Fruit fly (Drosophila melanogaster) whole organism, embryonic: ENCODE results near the gene CG11089.
A peak's percentile ranks its signal among the peaks of the same experiment; 100 is the strongest.

Source experiments
- ATbp ChIP-seq: fragments of 200-800 bp; sonication (Bioruptor generic); optimal IDR thresholded peaks from 2 replicates; lab custom pipeline; 2017; ENCODE audit warnings: missing biosample characterization, mild to moderate bottlenecking, missing genetic modification characterization, missing genetic modification reagents
- B-H2 ChIP-seq: fragments of 200-800 bp; sonication (Bioruptor generic); optimal IDR thresholded peaks from 2 replicates; lab custom pipeline; 2018; ENCODE audit warnings: missing biosample characterization, mild to moderate bottlenecking, missing genetic modification characterization
- Bgb ChIP-seq: fragments of 200-800 bp; sonication (Bioruptor generic); IDR thresholded peaks from 2 replicates; pipeline ENCODE4 v1.3.6; 2022; ENCODE audit warnings: missing biosample characterization, missing genetic modification characterization; ENCODE audit not compliant: partially characterized antibody
- CG12104 ChIP-seq: fragments of 200-800 bp; sonication (Bioruptor generic); optimal IDR thresholded peaks from 3 replicates; lab custom pipeline; 2016; ENCODE audit warnings: missing biosample characterization, missing genetic modification characterization
- CG12391 ChIP-seq: fragments of 200-800 bp; sonication (Bioruptor generic); optimal IDR thresholded peaks from 3 replicates; lab custom pipeline; 2018; ENCODE audit warnings: missing biosample characterization, mild to moderate bottlenecking, missing genetic modification characterization, moderate library complexity
- CG12659 ChIP-seq: fragments of 200-800 bp; sonication (Bioruptor generic); optimal IDR thresholded peaks from 3 replicates; lab custom pipeline; 2017; ENCODE audit warnings: mild to moderate bottlenecking, missing biosample characterization, missing genetic modification reagents, missing genetic modification characterization
- CG13424 ChIP-seq: fragments of 200-800 bp; sonication (Bioruptor generic); optimal IDR thresholded peaks from 2 replicates; lab custom pipeline; 2019; ENCODE audit warnings: missing biosample characterization, mild to moderate bottlenecking, missing genetic modification characterization, moderate library complexity
- CG1603 ChIP-seq: fragments of 200-800 bp; sonication (Bioruptor generic); optimal IDR thresholded peaks from 2 replicates; lab custom pipeline; 2019; ENCODE audit warnings: missing biosample characterization, mild to moderate bottlenecking, missing genetic modification characterization, moderate library complexity
- CG16815 ChIP-seq: fragments of 200-800 bp; sonication (Bioruptor generic); optimal IDR thresholded peaks from 3 replicates; lab custom pipeline; 2017; ENCODE audit warnings: missing biosample characterization, mild to moderate bottlenecking, missing genetic modification characterization
- CG1792 ChIP-seq: fragments of 200-800 bp; sonication (Bioruptor generic); optimal IDR thresholded peaks from 2 replicates; lab custom pipeline; 2016; ENCODE audit warnings: missing biosample characterization, missing genetic modification characterization
- CG18011 ChIP-seq: fragments of 200-800 bp; sonication (Bioruptor generic); optimal IDR thresholded peaks from 2 replicates; lab custom pipeline; 2017; ENCODE audit warnings: missing biosample characterization, missing genetic modification characterization, mild to moderate bottlenecking, moderate library complexity, missing genotype
- CG33213 ChIP-seq: fragments of 200-800 bp; sonication (Bioruptor generic); optimal IDR thresholded peaks from 3 replicates; lab custom pipeline; 2016; ENCODE audit warnings: missing biosample characterization, missing genetic modification characterization
- CG4328 ChIP-seq: fragments of 200-800 bp; sonication (Bioruptor generic); optimal IDR thresholded peaks from 3 replicates; lab custom pipeline; 2017; ENCODE audit warnings: missing biosample characterization, missing genetic modification reagents, missing genetic modification characterization
- CG6272 ChIP-seq: fragments of 200-800 bp; sonication (Bioruptor generic); IDR thresholded peaks from 2 replicates; pipeline ENCODE4 v1.3.6; 2022; ENCODE audit warnings: missing biosample characterization, missing genetic modification characterization
- CG7372 ChIP-seq: fragments of 200-800 bp; sonication (Bioruptor generic); IDR thresholded peaks from 2 replicates; pipeline ENCODE4 v1.3.6; 2022; ENCODE audit warnings: missing biosample characterization, missing genetic modification characterization
- CG7745 ChIP-seq: fragments of 200-800 bp; sonication (Bioruptor generic); optimal IDR thresholded peaks from 2 replicates; lab custom pipeline; 2018; ENCODE audit warnings: missing biosample characterization, mild to moderate bottlenecking, missing genetic modification characterization, moderate library complexity
- CG8478 ChIP-seq: fragments of >200 bp; optimal IDR thresholded peaks from 2 replicates; lab custom pipeline; 2018
- E2f1 ChIP-seq: fragments of 200-800 bp; sonication (Bioruptor generic); IDR thresholded peaks from 2 replicates; pipeline ENCODE4 v1.3.6; 2022; ENCODE audit warnings: missing biosample characterization, missing genetic modification characterization
- Ets97D ChIP-seq: fragments of 200-800 bp; sonication (Bioruptor generic); optimal IDR thresholded peaks from 3 replicates; lab custom pipeline; 2016; ENCODE audit warnings: missing biosample characterization, missing genetic modification characterization
- Meics ChIP-seq: fragments of 200-800 bp; sonication (Bioruptor generic); optimal IDR thresholded peaks from 2 replicates; lab custom pipeline; 2017; ENCODE audit warnings: missing biosample characterization, mild to moderate bottlenecking, missing genetic modification characterization
- NC2β ChIP-seq: fragments of 200-800 bp; sonication (Bioruptor generic); optimal IDR thresholded peaks from 2 replicates; lab custom pipeline; 2016; ENCODE audit warnings: missing biosample characterization, missing genetic modification characterization
- NfI ChIP-seq: fragments of 200-800 bp; sonication (Bioruptor generic); optimal IDR thresholded peaks from 3 replicates; lab custom pipeline; 2018; ENCODE audit warnings: missing biosample characterization, mild to moderate bottlenecking, missing genetic modification characterization, moderate library complexity
- Pdp1 ChIP-seq, 2 experiments: fragments of 200-800 bp; sonication (Bioruptor generic); optimal IDR thresholded peaks; 3 replicates each; lab custom pipeline; 2016; ENCODE audit warnings: missing biosample characterization in 2 of 2, missing genetic modification characterization in 2 of 2, mild to moderate bottlenecking in 1 of 2, moderate library complexity in 1 of 2
- Sin3A ChIP-seq: fragments of >200 bp; optimal IDR thresholded peaks from 2 replicates; lab custom pipeline; 2018
- Taf1 ChIP-seq: fragments of 200-800 bp; sonication (Bioruptor generic); IDR thresholded peaks from 2 replicates; pipeline ENCODE4 v1.3.6; 2022; ENCODE audit warnings: missing biosample characterization, missing genetic modification characterization
- Tbp ChIP-seq: fragments of >200 bp; optimal IDR thresholded peaks from 2 replicates; lab custom pipeline; 2018; ENCODE audit warnings: missing biosample characterization, missing genetic modification characterization
- Xbp1 ChIP-seq: fragments of 200-800 bp; sonication (Bioruptor generic); optimal IDR thresholded peaks from 3 replicates; lab custom pipeline; 2016; ENCODE audit warnings: missing biosample characterization, mild to moderate bottlenecking, missing genetic modification characterization
- bbx ChIP-seq: fragments of 200-800 bp; sonication (Bioruptor generic); IDR thresholded peaks from 2 replicates; pipeline ENCODE4 v1.3.6; 2022; ENCODE audit warnings: missing biosample characterization, missing genetic modification characterization; ENCODE audit not compliant: partially characterized antibody
- bcd ChIP-seq: fragments of 200-800 bp; sonication (Bioruptor generic); optimal IDR thresholded peaks from 2 replicates; lab custom pipeline; 2017; ENCODE audit warnings: missing biosample characterization, mild to moderate bottlenecking, missing genetic modification characterization
- btn ChIP-seq: fragments of 200-800 bp; sonication (Bioruptor generic); optimal IDR thresholded peaks from 2 replicates; lab custom pipeline; 2016; ENCODE audit warnings: missing biosample characterization, missing genetic modification characterization
- emc ChIP-seq: fragments of 200-800 bp; sonication (Bioruptor generic); optimal IDR thresholded peaks from 2 replicates; lab custom pipeline; 2016; ENCODE audit warnings: missing biosample characterization, missing genetic modification characterization
- fd3F ChIP-seq: fragments of 200-800 bp; sonication (Bioruptor generic); optimal IDR thresholded peaks from 2 replicates; lab custom pipeline; 2018; ENCODE audit warnings: missing biosample characterization, mild to moderate bottlenecking, missing genetic modification characterization, moderate library complexity
- fd64A ChIP-seq: fragments of 200-800 bp; sonication (Bioruptor generic); optimal IDR thresholded peaks from 3 replicates; lab custom pipeline; 2018; ENCODE audit warnings: missing biosample characterization, mild to moderate bottlenecking, missing genetic modification characterization
- fd96Cb ChIP-seq: fragments of 200-800 bp; sonication (Bioruptor generic); optimal IDR thresholded peaks from 2 replicates; lab custom pipeline; 2018; ENCODE audit warnings: missing biosample characterization, mild to moderate bottlenecking, missing genetic modification characterization, moderate library complexity
- gfzf ChIP-seq: fragments of 200-800 bp; sonication (Bioruptor generic); optimal IDR thresholded peaks from 2 replicates; lab custom pipeline; 2016; ENCODE audit warnings: missing biosample characterization, mild to moderate bottlenecking, missing genetic modification characterization, moderate library complexity
- grau ChIP-seq: fragments of 200-800 bp; optimal IDR thresholded peaks from 3 replicates; lab custom pipeline; 2019; ENCODE audit warnings: missing biosample characterization, mild to moderate bottlenecking, missing genetic modification characterization, moderate library complexity
- klu ChIP-seq: fragments of 200-800 bp; sonication (Bioruptor generic); IDR thresholded peaks from 2 replicates; pipeline ENCODE4 v1.3.6; 2022; ENCODE audit warnings: missing biosample characterization, missing genetic modification characterization
- mam ChIP-seq: fragments of 200-800 bp; sonication (Bioruptor generic); optimal IDR thresholded peaks from 3 replicates; lab custom pipeline; 2016; ENCODE audit warnings: missing biosample characterization, missing genetic modification characterization
- nom ChIP-seq: fragments of 200-800 bp; sonication (Bioruptor generic); optimal IDR thresholded peaks from 2 replicates; lab custom pipeline; 2017; ENCODE audit warnings: missing biosample characterization, missing genetic modification characterization, mild to moderate bottlenecking, moderate library complexity, missing genetic modification reagents
- odd ChIP-seq: fragments of 200-800 bp; sonication (Bioruptor generic); optimal IDR thresholded peaks from 2 replicates; lab custom pipeline; 2017; ENCODE audit warnings: missing biosample characterization, mild to moderate bottlenecking, missing genetic modification characterization
- pfk ChIP-seq: fragments of 200-800 bp; sonication (Bioruptor generic); optimal IDR thresholded peaks from 2 replicates; lab custom pipeline; 2018; ENCODE audit warnings: missing biosample characterization, mild to moderate bottlenecking, missing genetic modification characterization, moderate library complexity
- pita ChIP-seq: fragments of 200-800 bp; sonication (Bioruptor generic); optimal IDR thresholded peaks from 2 replicates; lab custom pipeline; 2017; ENCODE audit warnings: missing biosample characterization, mild to moderate bottlenecking, missing genetic modification characterization
- prd ChIP-seq, 3 experiments: fragments of >200 bp in 2 of 3; fragments of 200-800 bp in 1 of 3; sonication (Bioruptor generic) in 1 of 3; optimal IDR thresholded peaks in 2 of 3; IDR thresholded peaks in 1 of 3; 2 replicates in 2 of 3; 3 replicates in 1 of 3; pipeline versions ENCODE4 v1.3.6 to Lab custom; 2017 to 2022; ENCODE audit warnings: missing biosample characterization in 1 of 3, missing genetic modification characterization in 1 of 3
- pros ChIP-seq: fragments of 200-800 bp; sonication (Bioruptor generic); optimal IDR thresholded peaks from 3 replicates; lab custom pipeline; 2019; ENCODE audit warnings: missing biosample characterization, mild to moderate bottlenecking, missing genetic modification characterization, moderate library complexity
- ranshi ChIP-seq: fragments of 200-800 bp; sonication (Bioruptor generic); IDR thresholded peaks from 2 replicates; pipeline ENCODE4 v1.3.6; 2022; ENCODE audit warnings: missing biosample characterization, missing genetic modification characterization
- sima ChIP-seq: fragments of 200-800 bp; sonication (Bioruptor generic); optimal IDR thresholded peaks from 2 replicates; lab custom pipeline; 2016; ENCODE audit warnings: missing biosample characterization, missing genetic modification characterization
- so ChIP-seq: fragments of 200-800 bp; sonication (Bioruptor generic); IDR thresholded peaks from 3 replicates; pipeline ENCODE4 v1.3.6; 2022; ENCODE audit warnings: missing biosample characterization, missing genetic modification characterization
- stwl ChIP-seq: fragments of 200-800 bp; sonication (Bioruptor generic); optimal IDR thresholded peaks from 3 replicates; lab custom pipeline; 2018; ENCODE audit warnings: missing biosample characterization, mild to moderate bottlenecking, missing genetic modification characterization, moderate library complexity
- zen ChIP-seq: fragments of 200-800 bp; sonication (Bioruptor generic); optimal IDR thresholded peaks from 3 replicates; lab custom pipeline; 2018; ENCODE audit warnings: missing biosample characterization, mild to moderate bottlenecking, missing genetic modification characterization, moderate library complexity
- zfh2 ChIP-seq: fragments of 200-800 bp; sonication (Bioruptor generic); optimal IDR thresholded peaks from 2 replicates; lab custom pipeline; 2016; ENCODE audit warnings: missing biosample characterization, missing genetic modification characterization

Gene CG11089

dm6 chr3R:24850420-24850819, 26.4 kb upstream of the CG11089 start, which contains the start of gene CG7006 (continued):
- TF ChIP-seq Tbp (GFP tag; lab: Kevin White, UChicago), result no peak
- TF ChIP-seq grau (tag; lab: Kevin White, UChicago), result no peak
- TF ChIP-seq NfI, result peak; percentile 77
- TF ChIP-seq pita (GFP tag; lab: Kevin White, UChicago), result no peak
- peak; percentile 33 for TF ChIP-seq btn (GFP tag; lab: Kevin White, UChicago)
- 0 out of 2 replicates have a peak, but pooled peaks have one; percentile 42 for TF ChIP-seq E2f1 (GFP tag; lab: Robert Waterston, UW)
- peak; percentile 41; the same call in 1 of the 2 replicates for TF ChIP-seq Taf1 (GFP tag; lab: Robert Waterston, UW)
- peak; percentile 62 for TF ChIP-seq CG16815 (GFP tag; lab: Kevin White, UChicago)
- no peak for TF ChIP-seq pfk (GFP tag; lab: Kevin White, UChicago)
- TF ChIP-seq ATbp, result no peak
- no peak for TF ChIP-seq nom
- peak; percentile 91 for TF ChIP-seq mam (GFP tag; lab: Kevin White, UChicago)
- TF ChIP-seq odd (GFP tag; lab: Kevin White, UChicago), result no peak
- peak; percentile 71 for TF ChIP-seq ranshi
- peak; percentile 37 for TF ChIP-seq zen (tag; lab: Kevin White, UChicago)
- peak; percentile 89 for TF ChIP-seq Bgb (GFP tag; lab: Robert Waterston, UW)
- TF ChIP-seq Pdp1 (GFP tag; optimal IDR thresholded peaks at IDR 0.05; lab: Kevin White, UChicago), result peak; percentile 65 to 78
- TF ChIP-seq bcd (GFP tag; lab: Kevin White, UChicago), result no peak
- TF ChIP-seq Meics, result peak; percentile 54
- peak; percentile 86 for TF ChIP-seq CG1603 (tag; lab: Kevin White, UChicago)
- peak; percentile 55 for TF ChIP-seq CG12391 (tag; lab: Kevin White, UChicago)
- TF ChIP-seq B-H2 (GFP tag; lab: Kevin White, UChicago), result peak; percentile 90
- TF ChIP-seq CG6272 (GFP tag; lab: Robert Waterston, UW), result peak; percentile 29; the same call in 1 of the 2 replicates
- TF ChIP-seq bbx, result peak; percentile 76
- TF ChIP-seq CG13424 (tag; lab: Kevin White, UChicago), result peak; percentile 43
- no peak for TF ChIP-seq prd (optimal IDR thresholded peaks at IDR 0.05; lab: Kevin White, UChicago)
- peak; percentile 56; the same call in 2 of the 3 replicates for TF ChIP-seq prd (GFP tag; IDR thresholded peaks at IDR 0.05; lab: Robert Waterston, UW)
- TF ChIP-seq sima (GFP tag; lab: Kevin White, UChicago), result no peak
- TF ChIP-seq stwl (tag; lab: Kevin White, UChicago), result peak; percentile 95
- peak; percentile 23 for TF ChIP-seq emc
- TF ChIP-seq Xbp1, result peak; percentile 84
- no peak for TF ChIP-seq fd3F (GFP tag; lab: Kevin White, UChicago)
- peak; percentile 2 for TF ChIP-seq Sin3A (lab: Kevin White, UChicago)
- TF ChIP-seq NC2β (GFP tag; lab: Kevin White, UChicago), result peak; percentile 80
- TF ChIP-seq fd64A (GFP tag; lab: Kevin White, UChicago), result no peak
- peak; percentile 90 for TF ChIP-seq Ets97D
- TF ChIP-seq CG7372 (GFP tag; lab: Robert Waterston, UW), result peak; percentile 49; the same call in 1 of the 2 replicates
- no peak for TF ChIP-seq CG12104 (GFP tag; lab: Kevin White, UChicago)
- no peak for TF ChIP-seq pros (GFP tag; lab: Kevin White, UChicago)
- TF ChIP-seq so (GFP tag; lab: Robert Waterston, UW), result no peak
- TF ChIP-seq CG7745 (tag; lab: Kevin White, UChicago), result no peak
- peak; percentile 82 for TF ChIP-seq CG12659 (GFP tag; lab: Kevin White, UChicago)
- TF ChIP-seq zfh2 (GFP tag; lab: Kevin White, UChicago), result peak; percentile 91
- TF ChIP-seq klu, result peak; percentile 62; the same call in 1 of the 2 replicates
- TF ChIP-seq CG18011 (GFP tag; lab: Kevin White, UChicago), result no peak
- peak; percentile 12 for TF ChIP-seq fd96Cb (tag; lab: Kevin White, UChicago)
- peak; percentile 72 for TF ChIP-seq CG1792 (GFP tag; lab: Kevin White, UChicago)
- TF ChIP-seq CG33213 (GFP tag; lab: Kevin White, UChicago), result peak; percentile 77
- TF ChIP-seq CG4328, result peak; percentile 46
- no peak for TF ChIP-seq CG8478 (lab: Kevin White, UChicago)
- TF ChIP-seq gfzf (GFP tag; lab: Kevin White, UChicago), result peak; percentile 41
